Fruit fly (Drosophila melanogaster) whole organism, embryonic: ENCODE data around the gene witty.

Experiments used
- Awh ChIP-seq: fragments of 200-800 bp; sonication (Bioruptor generic); IDR thresholded peaks from 2 replicates; pipeline ENCODE4, ENCODE4 v1.3.6; 2022; ENCODE audit warnings: missing biosample characterization, missing genetic modification characterization
- C15 ChIP-seq: fragments of 200-800 bp; sonication (Bioruptor generic); IDR thresholded peaks from 3 replicates; pipeline ENCODE4 v1.3.6; 2022; ENCODE audit warnings: missing biosample characterization, missing genetic modification characterization
- CG11398 ChIP-seq: fragments of 200-800 bp; sonication (Bioruptor generic); optimal IDR thresholded peaks from 2 replicates; lab custom pipeline; 2016; ENCODE audit warnings: missing biosample characterization, missing genetic modification characterization
- CG12219 ChIP-seq: fragments of 200-800 bp; sonication (Bioruptor generic); optimal IDR thresholded peaks from 3 replicates; lab custom pipeline; 2018; ENCODE audit warnings: missing biosample characterization, mild to moderate bottlenecking, missing genetic modification characterization
- CG1602 ChIP-seq: fragments of 200-800 bp; sonication (Bioruptor generic); optimal IDR thresholded peaks from 3 replicates; lab custom pipeline; 2016; ENCODE audit warnings: missing biosample characterization, missing genetic modification characterization
- CG17359 ChIP-seq: fragments of 200-800 bp; sonication (Bioruptor generic); optimal IDR thresholded peaks from 3 replicates; lab custom pipeline; 2018; ENCODE audit warnings: missing biosample characterization, mild to moderate bottlenecking, missing genetic modification characterization, moderate library complexity
- CG17912 ChIP-seq: fragments of 200-800 bp; sonication (Bioruptor generic); optimal IDR thresholded peaks from 2 replicates; lab custom pipeline; 2018; ENCODE audit warnings: missing biosample characterization, mild to moderate bottlenecking, missing genetic modification characterization
- CG18011 ChIP-seq: fragments of 200-800 bp; sonication (Bioruptor generic); optimal IDR thresholded peaks from 2 replicates; lab custom pipeline; 2017; ENCODE audit warnings: missing biosample characterization, missing genetic modification characterization, mild to moderate bottlenecking, moderate library complexity, missing genotype
- CG33557 ChIP-seq: fragments of 200-800 bp; sonication (Bioruptor generic); optimal IDR thresholded peaks from 2 replicates; lab custom pipeline; 2019; ENCODE audit warnings: missing biosample characterization, mild to moderate bottlenecking, missing genetic modification characterization, moderate library complexity
- CG4424 ChIP-seq: fragments of 200-800 bp; sonication (Bioruptor generic); optimal IDR thresholded peaks from 3 replicates; lab custom pipeline; 2016; ENCODE audit warnings: missing biosample characterization, missing genetic modification characterization
- CG4854 ChIP-seq: fragments of 200-800 bp; sonication (Bioruptor generic); optimal IDR thresholded peaks from 2 replicates; lab custom pipeline; 2016; ENCODE audit warnings: missing biosample characterization, missing genetic modification characterization, inconsistent platforms
- CG6175 ChIP-seq: fragments of 200-800 bp; sonication (Bioruptor generic); IDR thresholded peaks from 3 replicates; pipeline ENCODE4 v1.3.6; 2022; ENCODE audit warnings: missing biosample characterization, missing genetic modification characterization
- CG6272 ChIP-seq: fragments of 200-800 bp; sonication (Bioruptor generic); IDR thresholded peaks from 2 replicates; pipeline ENCODE4 v1.3.6; 2022; ENCODE audit warnings: missing biosample characterization, missing genetic modification characterization
- CG6683 ChIP-seq: fragments of 200-800 bp; sonication (Bioruptor generic); optimal IDR thresholded peaks from 2 replicates; lab custom pipeline; 2017; ENCODE audit warnings: missing biosample characterization, mild to moderate bottlenecking, missing genetic modification characterization, missing genetic modification reagents
- CG7786 ChIP-seq: fragments of 200-800 bp; sonication (Bioruptor generic); optimal IDR thresholded peaks from 2 replicates; lab custom pipeline; 2016; ENCODE audit warnings: missing biosample characterization, missing genetic modification characterization
- CG7928 ChIP-seq: fragments of 200-800 bp; sonication (Bioruptor generic); optimal IDR thresholded peaks from 2 replicates; lab custom pipeline; 2017; ENCODE audit warnings: missing biosample characterization, mild to moderate bottlenecking, missing genetic modification characterization
- CG8765 ChIP-seq: fragments of 200-800 bp; sonication (Bioruptor generic); IDR thresholded peaks from 2 replicates; pipeline ENCODE4 v1.3.6; 2022; ENCODE audit warnings: missing biosample characterization, missing genetic modification characterization
- CG9876 ChIP-seq: fragments of 200-800 bp; sonication (Bioruptor generic); optimal IDR thresholded peaks from 2 replicates; lab custom pipeline; 2016; ENCODE audit warnings: missing biosample characterization, missing genetic modification characterization
- Chrac-16 ChIP-seq: fragments of 200-800 bp; sonication (Bioruptor generic); optimal IDR thresholded peaks from 3 replicates; lab custom pipeline; 2016; ENCODE audit warnings: missing biosample characterization, missing genetic modification characterization
- CkIIα-i1 ChIP-seq: fragments of 200-800 bp; sonication (Bioruptor generic); IDR thresholded peaks from 2 replicates; pipeline ENCODE4 v1.3.6; 2022; ENCODE audit warnings: missing biosample characterization, missing genetic modification characterization
- D ChIP-seq, 2 experiments: fragments of 200-800 bp in 1 of 2; fragments of >200 bp in 1 of 2; sonication (Bioruptor generic) in 1 of 2; optimal IDR thresholded peaks; 2 replicates in 1 of 2; 3 replicates in 1 of 2; lab custom pipeline; 2017; ENCODE audit warnings: mild to moderate bottlenecking in 1 of 2, missing biosample characterization in 1 of 2, missing genetic modification characterization in 1 of 2, missing genetic modification reagents in 1 of 2
- Doc2 ChIP-seq: fragments of 200-800 bp; sonication (Bioruptor generic); IDR thresholded peaks from 2 replicates; pipeline ENCODE4 v1.3.6; 2022; ENCODE audit warnings: missing biosample characterization, missing genetic modification characterization
- Dref ChIP-seq: fragments of 200-800 bp; sonication (Bioruptor generic); IDR thresholded peaks from 2 replicates; pipeline ENCODE4 v1.3.6; 2022; ENCODE audit warnings: missing biosample characterization, missing genetic modification characterization
- Drgx ChIP-seq: fragments of 200-800 bp; sonication (Bioruptor generic); IDR thresholded peaks from 2 replicates; pipeline ENCODE4 v1.3.6; 2022; ENCODE audit warnings: missing biosample characterization, missing genetic modification characterization
- Elba2 ChIP-seq: fragments of 200-800 bp; sonication (Bioruptor generic); optimal IDR thresholded peaks from 3 replicates; lab custom pipeline; 2016; ENCODE audit warnings: missing biosample characterization, missing genetic modification characterization
- Kr ChIP-seq: fragments of 200-800 bp; sonication (Bioruptor generic); optimal IDR thresholded peaks from 2 replicates; lab custom pipeline; 2017; ENCODE audit warnings: missing biosample characterization, mild to moderate bottlenecking, missing genetic modification characterization
- Opbp ChIP-seq: fragments of 200-800 bp; sonication (Bioruptor generic); IDR thresholded peaks from 3 replicates; pipeline ENCODE4 v1.3.6; 2022; ENCODE audit warnings: missing biosample characterization, missing genetic modification characterization; ENCODE audit not compliant: partially characterized antibody
- Sin3A ChIP-seq: fragments of >200 bp; optimal IDR thresholded peaks from 2 replicates; lab custom pipeline; 2018
- Sox102F ChIP-seq: fragments of 200-800 bp; sonication (Bioruptor generic); optimal IDR thresholded peaks from 2 replicates; lab custom pipeline; 2018; ENCODE audit warnings: missing biosample characterization, mild to moderate bottlenecking, missing genetic modification characterization, moderate library complexity
- Sry-δ ChIP-seq: fragments of 200-800 bp; sonication (Bioruptor generic); optimal IDR thresholded peaks from 2 replicates; lab custom pipeline; 2016; ENCODE audit warnings: missing biosample characterization, missing genetic modification characterization
- Trl ChIP-seq, 3 experiments: fragments of >200 bp in 2 of 3; fragments of 200-800 bp in 1 of 3; sonication (Bioruptor generic) in 1 of 3; optimal IDR thresholded peaks; 2 replicates in 1 of 3; 3 replicates in 2 of 3; lab custom pipeline; 2016 to 2017; ENCODE audit warnings: missing biosample characterization in 1 of 3, missing genetic modification characterization in 1 of 3
- Xbp1 ChIP-seq: fragments of 200-800 bp; sonication (Bioruptor generic); optimal IDR thresholded peaks from 3 replicates; lab custom pipeline; 2016; ENCODE audit warnings: missing biosample characterization, mild to moderate bottlenecking, missing genetic modification characterization
- ac ChIP-seq: fragments of 200-800 bp; sonication (Bioruptor generic); optimal IDR thresholded peaks from 3 replicates; lab custom pipeline; 2017; ENCODE audit warnings: missing biosample characterization, mild to moderate bottlenecking, missing genetic modification characterization
- crc ChIP-seq: fragments of 200-800 bp; sonication (Bioruptor generic); optimal IDR thresholded peaks from 2 replicates; lab custom pipeline; 2016; ENCODE audit warnings: missing biosample characterization, missing genetic modification characterization
- dimm ChIP-seq: fragments of 200-800 bp; sonication (Bioruptor generic); IDR thresholded peaks from 2 replicates; pipeline ENCODE4 v1.3.6; 2022; ENCODE audit warnings: missing biosample characterization, missing genetic modification characterization
- disco-r ChIP-seq: fragments of 200-800 bp; sonication (Bioruptor generic); optimal IDR thresholded peaks from 2 replicates; lab custom pipeline; 2016; ENCODE audit warnings: missing biosample characterization, missing genetic modification characterization
- dpn ChIP-seq, 2 experiments: fragments of 200-800 bp; sonication (Bioruptor generic); optimal IDR thresholded peaks; 3 replicates each; lab custom pipeline; 2016; ENCODE audit warnings: missing biosample characterization in 2 of 2, missing genetic modification characterization in 2 of 2
- emc ChIP-seq: fragments of 200-800 bp; sonication (Bioruptor generic); optimal IDR thresholded peaks from 2 replicates; lab custom pipeline; 2016; ENCODE audit warnings: missing biosample characterization, missing genetic modification characterization
- gce ChIP-seq: fragments of 200-800 bp; sonication (Bioruptor generic); IDR thresholded peaks from 3 replicates; pipeline ENCODE4 v1.3.6; 2022; ENCODE audit warnings: missing biosample characterization, missing genetic modification characterization
- h ChIP-seq: fragments of >200 bp; optimal IDR thresholded peaks from 2 replicates; lab custom pipeline; 2017
- ham ChIP-seq: fragments of 200-800 bp; sonication (Bioruptor generic); IDR thresholded peaks from 2 replicates; pipeline ENCODE4 v1.3.6; 2022; ENCODE audit warnings: missing biosample characterization, missing genetic modification characterization
- insv ChIP-seq, 2 experiments: fragments of 200-800 bp; sonication (Bioruptor generic); optimal IDR thresholded peaks; 3 replicates each; lab custom pipeline; 2016 to 2018; ENCODE audit warnings: missing biosample characterization in 2 of 2, missing genetic modification characterization in 2 of 2
- lmd ChIP-seq: fragments of 200-800 bp; sonication (Bioruptor generic); IDR thresholded peaks from 2 replicates; pipeline ENCODE4 v1.3.6; 2022; ENCODE audit warnings: missing biosample characterization, missing genetic modification characterization
- otp ChIP-seq: fragments of 200-800 bp; sonication (Bioruptor generic); IDR thresholded peaks from 3 replicates; pipeline ENCODE4, ENCODE4 v1.3.6; 2022; ENCODE audit warnings: missing biosample characterization, missing genetic modification characterization
- schlank ChIP-seq: fragments of 200-800 bp; sonication (Bioruptor generic); optimal IDR thresholded peaks from 2 replicates; lab custom pipeline; 2018; ENCODE audit warnings: missing biosample characterization, mild to moderate bottlenecking, missing genetic modification characterization
- slbo ChIP-seq: fragments of 200-800 bp; sonication (Bioruptor generic); IDR thresholded peaks from 2 replicates; pipeline ENCODE4 v1.3.6; 2022; ENCODE audit warnings: missing biosample characterization, missing genetic modification characterization
- sob ChIP-seq: fragments of 200-800 bp; sonication (Bioruptor generic); IDR thresholded peaks from 2 replicates; pipeline ENCODE4 v1.3.6; 2022; ENCODE audit warnings: missing biosample characterization, missing genetic modification characterization
- sqz ChIP-seq: fragments of 200-800 bp; sonication (Bioruptor generic); optimal IDR thresholded peaks from 3 replicates; lab custom pipeline; 2018; ENCODE audit warnings: missing biosample characterization, mild to moderate bottlenecking, missing genetic modification characterization
- tap ChIP-seq: fragments of 200-800 bp; optimal IDR thresholded peaks from 3 replicates; lab custom pipeline; 2019; ENCODE audit warnings: missing biosample characterization, mild to moderate bottlenecking, missing genetic modification characterization, moderate library complexity
- tgo ChIP-seq: fragments of 200-800 bp; sonication (Bioruptor generic); IDR thresholded peaks from 3 replicates; pipeline ENCODE4 v1.3.6; 2022; ENCODE audit warnings: missing biosample characterization, missing genetic modification characterization
- tx ChIP-seq: fragments of 200-800 bp; sonication (Bioruptor generic); optimal IDR thresholded peaks from 2 replicates; lab custom pipeline; 2016; ENCODE audit warnings: missing biosample characterization, missing genetic modification characterization
- vvl ChIP-seq: fragments of 200-800 bp; sonication (Bioruptor generic); IDR thresholded peaks from 2 replicates; pipeline ENCODE4 v1.3.6; 2022; ENCODE audit warnings: missing biosample characterization, missing genetic modification characterization

The witty gene

DNA sequence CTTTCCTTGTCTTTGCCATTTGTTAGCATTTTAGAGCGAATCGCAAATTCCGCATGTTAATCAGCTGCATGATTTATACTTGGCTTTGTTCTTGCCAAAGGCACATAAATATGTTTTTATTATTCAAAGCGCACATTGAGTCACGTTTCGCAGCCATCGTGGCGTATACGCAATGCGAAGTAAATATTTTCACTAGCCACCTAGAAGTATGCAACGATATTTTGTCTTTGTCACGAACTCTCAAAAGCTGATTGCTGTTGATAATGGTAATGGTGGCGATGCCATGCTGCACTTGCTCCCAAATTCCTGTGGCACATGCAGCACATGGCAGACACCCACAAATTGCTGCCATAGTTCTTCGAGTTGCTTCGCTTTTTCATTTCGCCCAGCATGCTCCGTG lies 3.4 kb upstream of the witty start (continued):
- TF ChIP-seq CG17359 (tag; lab: Kevin White, UChicago) (no peak), schlank (tag; lab: Kevin White, UChicago) (no peak), sqz (no peak), CG12219 (GFP tag; lab: Kevin White, UChicago) (no peak), CG6272 (GFP tag; lab: Robert Waterston, UW) (0 out of 2 replicates have a peak, but pooled peaks have one; percentile 25), CG9876 (GFP tag; lab: Kevin White, UChicago) (no peak), lmd (no peak), dpn (GFP tag; optimal IDR thresholded peaks at IDR 0.05; lab: Kevin White, UChicago) (no peak), emc (GFP tag; lab: Kevin White, UChicago) (no peak), CG6175 (GFP tag; lab: Robert Waterston, UW) (peak; percentile 85; the same call in 2 of the 3 replicates), tx (GFP tag; lab: Kevin White, UChicago) (no peak), Chrac-16 (GFP tag; lab: Kevin White, UChicago) (no peak), Sin3A (lab: Kevin White, UChicago) (no peak), sob (GFP tag; lab: Robert Waterston, UW) (0 out of 2 replicates have a peak, but pooled peaks have one; percentile 28), D (optimal IDR thresholded peaks at IDR 0.05; lab: Kevin White, UChicago) (no peak), D (GFP tag; optimal IDR thresholded peaks at IDR 0.05; lab: Kevin White, UChicago) (no peak), vvl (no peak; the same call in 1 of the 2 replicates), Opbp (GFP tag; lab: Robert Waterston, UW) (no peak), CG17912 (GFP tag; lab: Kevin White, UChicago) (no peak), Doc2 (no peak), Sox102F (GFP tag; lab: Kevin White, UChicago) (no peak), CG11398 (GFP tag; lab: Kevin White, UChicago) (no peak), Elba2 (GFP tag; lab: Kevin White, UChicago) (no peak), Kr (GFP tag; lab: Kevin White, UChicago) (no peak), insv (GFP tag; optimal IDR thresholded peaks at IDR 0.05; lab: Kevin White, UChicago) (no peak), CG8765 (GFP tag; lab: Robert Waterston, UW) (no peak), CG33557 (GFP tag; lab: Kevin White, UChicago) (no peak), disco-r (GFP tag; lab: Kevin White, UChicago) (no peak), CkIIα-i1 (GFP tag; lab: Robert Waterston, UW) (no peak), Dref (no peak), dimm (GFP tag; lab: Robert Waterston, UW) (no peak), CG4854 (GFP tag; lab: Kevin White, UChicago) (no peak), ac (no peak), Trl (optimal IDR thresholded peaks at IDR 0.05; lab: Kevin White, UChicago) (no peak), Trl (GFP tag; optimal IDR thresholded peaks at IDR 0.05; lab: Kevin White, UChicago) (no peak), CG6683 (GFP tag; lab: Kevin White, UChicago) (no peak), slbo (GFP tag; lab: Robert Waterston, UW) (no peak), Drgx (GFP tag; lab: Robert Waterston, UW) (0 out of 2 replicates have a peak, but pooled peaks have one; percentile 38), tgo (no peak), gce (GFP tag; lab: Robert Waterston, UW) (no peak), Sry-δ (GFP tag; lab: Kevin White, UChicago) (no peak), crc (no peak), CG4424 (GFP tag; lab: Kevin White, UChicago) (no peak), CG1602 (GFP tag; lab: Kevin White, UChicago) (no peak), C15 (GFP tag; lab: Robert Waterston, UW) (no peak), CG18011 (GFP tag; lab: Kevin White, UChicago) (peak; percentile 96), Awh (GFP tag; lab: Robert Waterston, UW) (no peak), otp (GFP tag; lab: Robert Waterston, UW) (no peak), h (lab: Kevin White, UChicago) (no peak), CG7786 (no peak), ham (no peak), Xbp1 (GFP tag; lab: Kevin White, UChicago) (no peak), tap (tag; lab: Kevin White, UChicago) (no peak), CG7928 (GFP tag; lab: Kevin White, UChicago) (no peak)
